Worm (Caenorhabditis elegans) whole organism, young adult: Measurements from ENCODE around the gene F37C12.14.

Source experiments
- F23B12.7 ChIP-seq: sonication (generic microtip); optimal IDR thresholded peaks from 2 replicates; lab custom pipeline; 2017; ENCODE audit warnings: missing genetic modification characterization, mild to moderate bottlenecking, missing compliant biosample characterization, antibody characterized with exemption, moderate library complexity; ENCODE audit not compliant: insufficient read depth
- K11D2.4 ChIP-seq: fragments of 200-800 bp; sonication (Bioruptor generic); IDR thresholded peaks from 2 replicates; pipeline ENCODE4 v1.3.6; 2022; ENCODE audit warnings: missing genetic modification reagents, missing genetic modification characterization, missing compliant biosample characterization
- K12H6.12 ChIP-seq: fragments of 200-800 bp; sonication (Bioruptor generic); optimal IDR thresholded peaks from 2 replicates; lab custom pipeline; 2018; ENCODE audit warnings: mild to moderate bottlenecking, missing genetic modification characterization, missing compliant biosample characterization
- Y53G8AR.9 ChIP-seq: fragments of 200-800 bp; sonication (Bioruptor generic); conservative IDR thresholded peaks from 2 replicates; pipeline ENCODE4 v1.3.6; 2022; ENCODE audit warnings: missing genetic modification reagents, missing genetic modification characterization, missing compliant biosample characterization
- Y56A3A.18 ChIP-seq: fragments of 200-800 bp; sonication (Bioruptor generic); IDR thresholded peaks from 2 replicates; pipeline ENCODE4 v1.3.6; 2022; ENCODE audit warnings: missing genetic modification reagents, missing genetic modification characterization, missing compliant biosample characterization
- Y67H2A.10 ChIP-seq: fragments of 200-800 bp; sonication (Bioruptor generic); conservative IDR thresholded peaks from 2 replicates; pipeline ENCODE4 v1.3.6; 2022; ENCODE audit warnings: missing genetic modification reagents, missing genetic modification characterization, missing compliant biosample characterization
- atf-7 ChIP-seq: sonication (generic microtip); optimal IDR thresholded peaks from 2 replicates; lab custom pipeline; 2017; ENCODE audit warnings: mild to moderate bottlenecking, missing genetic modification characterization, missing compliant biosample characterization
- athp-1 ChIP-seq: sonication (generic microtip); optimal IDR thresholded peaks from 2 replicates; lab custom pipeline; 2017; ENCODE audit warnings: mild to moderate bottlenecking, missing genetic modification characterization, missing compliant biosample characterization
- attf-3 ChIP-seq: fragments of 200-800 bp; sonication (Bioruptor generic); conservative IDR thresholded peaks from 2 replicates; pipeline ENCODE4 v1.3.6; 2022; ENCODE audit warnings: missing genetic modification reagents, missing genetic modification characterization, missing compliant biosample characterization
- attf-5 ChIP-seq: fragments of 200-800 bp; sonication (Bioruptor generic); optimal IDR thresholded peaks from 2 replicates; lab custom pipeline; 2018; ENCODE audit warnings: mild to moderate bottlenecking, missing genetic modification characterization, missing compliant biosample characterization
- cebp-1 ChIP-seq, 2 experiments: fragments of 200-800 bp in 1 of 2; sonication (Bioruptor generic) in 1 of 2; sonication (generic microtip) in 1 of 2; IDR thresholded peaks in 1 of 2; optimal IDR thresholded peaks in 1 of 2; 2 replicates each; pipeline versions ENCODE4 v1.3.6 to Lab custom; 2017 to 2022; ENCODE audit warnings: missing compliant biosample characterization in 2 of 2, missing genetic modification characterization in 2 of 2, mild to moderate bottlenecking in 1 of 2, missing genetic modification reagents in 1 of 2, moderate library complexity in 1 of 2
- ceh-27 ChIP-seq: fragments of 200-800 bp; sonication (Bioruptor generic); optimal IDR thresholded peaks from 2 replicates; lab custom pipeline; 2018; ENCODE audit warnings: mild to moderate bottlenecking, missing genetic modification characterization, moderate library complexity, missing compliant biosample characterization
- ceh-58 ChIP-seq: fragments of 200-800 bp; sonication (Bioruptor generic); IDR thresholded peaks from 2 replicates; pipeline ENCODE4 v1.3.6; 2022; ENCODE audit warnings: missing genetic modification characterization, missing compliant biosample characterization
- ceh-91 ChIP-seq: fragments of 200-800 bp; sonication (Bioruptor generic); IDR thresholded peaks from 2 replicates; pipeline ENCODE4 v1.3.6; 2022; ENCODE audit warnings: missing genetic modification reagents, missing genetic modification characterization, missing compliant biosample characterization
- dox-1 ChIP-seq: fragments of 200-800 bp; sonication (Bioruptor generic); IDR thresholded peaks from 2 replicates; pipeline ENCODE4 v1.3.6; 2022; ENCODE audit warnings: missing genetic modification reagents, missing genetic modification characterization, missing compliant biosample characterization
- ekl-4 ChIP-seq: fragments of 200-800 bp; sonication (Bioruptor generic); IDR thresholded peaks from 2 replicates; pipeline ENCODE4 v1.3.6; 2022; ENCODE audit warnings: missing genetic modification reagents, missing genetic modification characterization, missing compliant biosample characterization
- hlh-26 ChIP-seq: fragments of 200-800 bp; sonication (Bioruptor generic); conservative IDR thresholded peaks from 2 replicates; pipeline ENCODE4 v1.3.6; 2022; ENCODE audit warnings: missing genetic modification reagents, missing genetic modification characterization, missing compliant biosample characterization
- hmg-1.2 ChIP-seq: fragments of 200-800 bp; sonication (Bioruptor generic); IDR thresholded peaks from 2 replicates; pipeline ENCODE4 v1.3.6; 2022; ENCODE audit warnings: missing genetic modification reagents, missing genetic modification characterization, missing compliant biosample characterization
- let-607 ChIP-seq, 2 experiments: fragments of 200-800 bp in 1 of 2; sonication (Bioruptor generic) in 1 of 2; sonication (generic microtip) in 1 of 2; optimal IDR thresholded peaks; 2 replicates each; lab custom pipeline; 2016 to 2018; ENCODE audit warnings: mild to moderate bottlenecking in 2 of 2, missing compliant biosample characterization in 2 of 2, missing genetic modification characterization in 2 of 2, moderate library complexity in 2 of 2, missing genotype in 1 of 2
- lin-26 ChIP-seq: fragments of 200-800 bp; sonication (Bioruptor generic); IDR thresholded peaks from 2 replicates; pipeline ENCODE4 v1.3.6; 2022; ENCODE audit warnings: missing genetic modification reagents, missing genetic modification characterization, missing compliant biosample characterization
- lin-35 ChIP-seq, 3 experiments: fragments of 150-350 bp in 2 of 3; sonication (generic microtip) in 1 of 3; optimal IDR thresholded peaks; 2 replicates each; lab custom pipeline; 2014 to 2018; ENCODE audit warnings: missing biosample characterization in 3 of 3, missing genetic modification characterization in 3 of 3, missing genetic modification reagents in 3 of 3
- lin-54 ChIP-seq: fragments of 200-800 bp; sonication (Bioruptor generic); optimal IDR thresholded peaks from 2 replicates; lab custom pipeline; 2018; ENCODE audit warnings: mild to moderate bottlenecking, missing genetic modification characterization, missing compliant biosample characterization
- madf-10 ChIP-seq: sonication (generic microtip); optimal IDR thresholded peaks from 2 replicates; lab custom pipeline; 2016; ENCODE audit warnings: mild to moderate bottlenecking, missing genetic modification characterization, missing compliant biosample characterization
- madf-3 ChIP-seq: fragments of 200-800 bp; sonication (Bioruptor generic); IDR thresholded peaks from 2 replicates; pipeline ENCODE4 v1.3.6; 2022; ENCODE audit warnings: missing genetic modification reagents, missing genetic modification characterization, missing compliant biosample characterization
- madf-6 ChIP-seq: fragments of 200-800 bp; sonication (Bioruptor generic); IDR thresholded peaks from 2 replicates; pipeline ENCODE4 v1.3.6; 2022; ENCODE audit warnings: missing genetic modification reagents, missing genetic modification characterization, missing compliant biosample characterization
- mcd-1 ChIP-seq: fragments of 200-800 bp; sonication (Bioruptor generic); IDR thresholded peaks from 2 replicates; pipeline ENCODE4 v1.3.6; 2022; ENCODE audit warnings: missing genetic modification reagents, missing genetic modification characterization, missing compliant biosample characterization
- nfya-1 ChIP-seq: sonication (generic microtip); optimal IDR thresholded peaks from 2 replicates; lab custom pipeline; 2017; ENCODE audit warnings: antibody characterized with exemption, missing compliant biosample characterization, missing genetic modification characterization, borderline replicate concordance; ENCODE audit not compliant: insufficient read depth
- nfyb-1 ChIP-seq: fragments of 200-800 bp; sonication (Bioruptor generic); IDR thresholded peaks from 2 replicates; pipeline ENCODE4 v1.3.6; 2022; ENCODE audit warnings: missing genetic modification reagents, missing genetic modification characterization, missing compliant biosample characterization
- pbrm-1 ChIP-seq: fragments of 200-800 bp; sonication (Bioruptor generic); IDR thresholded peaks from 2 replicates; pipeline ENCODE4 v1.3.6; 2022; ENCODE audit warnings: missing genetic modification reagents, missing genetic modification characterization, missing compliant biosample characterization
- pha-4 ChIP-seq: fragments of 150-350 bp; sonication (generic microtip); optimal IDR thresholded peaks from 2 replicates; lab custom pipeline; 2014; ENCODE audit warnings: missing biosample characterization, missing genetic modification reagents, missing genetic modification characterization
- repo-1 ChIP-seq: sonication (generic microtip); optimal IDR thresholded peaks from 2 replicates; lab custom pipeline; 2017; ENCODE audit warnings: mild to moderate bottlenecking, missing genetic modification characterization, missing compliant biosample characterization
- rpc-1 ChIP-seq, 2 experiments: fragments of 150-350 bp in 1 of 2; sonication (generic microtip) in 1 of 2; optimal IDR thresholded peaks; 2 replicates each; lab custom pipeline; 2014 to 2018; ENCODE audit warnings: missing biosample characterization in 1 of 2, missing genetic modification characterization in 1 of 2, missing genetic modification reagents in 1 of 2, missing genotype in 1 of 2
- snpc-4 ChIP-seq, 5 experiments: fragments of 150-350 bp in 1 of 5; sonication (generic microtip) in 4 of 5; optimal IDR thresholded peaks; 2 replicates each; lab custom pipeline; 2014 to 2018; ENCODE audit warnings: missing genetic modification characterization in 5 of 5, missing biosample characterization in 3 of 5, antibody characterized with exemption in 2 of 5, mild to moderate bottlenecking in 2 of 5, missing compliant biosample characterization in 2 of 5, missing genotype in 2 of 5, moderate library complexity in 2 of 5, missing genetic modification reagents in 1 of 5
- sptf-2 ChIP-seq: fragments of 200-800 bp; sonication (Bioruptor generic); optimal IDR thresholded peaks from 2 replicates; lab custom pipeline; 2018; ENCODE audit warnings: mild to moderate bottlenecking, missing genetic modification characterization, missing compliant biosample characterization
- tbp1 ChIP-seq: fragments of 200-800 bp; sonication (Bioruptor generic); optimal IDR thresholded peaks from 2 replicates; lab custom pipeline; 2018; ENCODE audit warnings: mild to moderate bottlenecking, missing genetic modification characterization, missing compliant biosample characterization
- tlf-1 ChIP-seq: fragments of 200-800 bp; sonication (Bioruptor generic); optimal IDR thresholded peaks from 2 replicates; lab custom pipeline; 2018; ENCODE audit warnings: mild to moderate bottlenecking, missing genetic modification characterization, missing compliant biosample characterization
- unc-130 ChIP-seq: sonication (generic microtip); optimal IDR thresholded peaks from 2 replicates; lab custom pipeline; 2016; ENCODE audit warnings: missing genetic modification reagents, missing genetic modification characterization, missing compliant biosample characterization
- ztf-18 ChIP-seq: sonication (generic microtip); optimal IDR thresholded peaks from 2 replicates; lab custom pipeline; 2016; ENCODE audit warnings: missing genotype, mild to moderate bottlenecking, missing genetic modification characterization, missing compliant biosample characterization
- ztf-22 ChIP-seq: fragments of 200-800 bp; sonication (Bioruptor generic); optimal IDR thresholded peaks from 2 replicates; lab custom pipeline; 2018; ENCODE audit warnings: mild to moderate bottlenecking, missing genetic modification characterization, moderate library complexity, missing compliant biosample characterization
- ztf-25 ChIP-seq: fragments of 200-800 bp; sonication (Bioruptor generic); IDR thresholded peaks from 2 replicates; pipeline ENCODE4 v1.3.6; 2022; ENCODE audit warnings: missing genetic modification reagents, missing genetic modification characterization, missing compliant biosample characterization
- ztf-26 ChIP-seq: sonication (generic microtip); optimal IDR thresholded peaks from 2 replicates; lab custom pipeline; 2017; ENCODE audit warnings: missing genetic modification characterization, missing compliant biosample characterization

F37C12.14 gene

ce11 chrIII:7180613-7181012, 4.8 kb downstream of the F37C12.14 start, which contains the start of gene ndab-2 (continued):
- TF ChIP-seq rpc-1 (optimal IDR thresholded peaks at IDR 0.05; lab: Kevin White, UChicago) (no peak), rpc-1 (tag; optimal IDR thresholded peaks at IDR 0.05; lab: Kevin White, UChicago) (no peak), ceh-58 (GFP tag; lab: Robert Waterston, UW) (0 out of 2 replicates have a peak, but pooled peaks have one; percentile 28), snpc-4 (GFP tag; optimal IDR thresholded peaks at IDR 0.05; lab: Kevin White, UChicago) (no peak), snpc-4 (tag; optimal IDR thresholded peaks at IDR 0.05; lab: Kevin White, UChicago) (peak in 1 of 4 experiments; percentile 5), tbp1 (peak; percentile 29), mcd-1 (GFP tag; lab: Robert Waterston, UW) (peak; percentile 47; the same call in 1 of the 2 replicates), ztf-18 (peak; percentile 13), madf-3 (GFP tag; lab: Robert Waterston, UW) (peak; percentile 87), repo-1 (peak; percentile 52), Y56A3A.18 (GFP tag; lab: Robert Waterston, UW) (peak; percentile 75), lin-26 (peak; percentile 62; the same call in 1 of the 2 replicates), ztf-25 (GFP tag; lab: Robert Waterston, UW) (peak; percentile 52; the same call in 1 of the 2 replicates), tlf-1 (GFP tag; lab: Kevin White, UChicago) (peak; percentile 60), ceh-91 (GFP tag; lab: Robert Waterston, UW) (no peak)

ce11 chrIII:7179538-7180301, 5.7 kb downstream of the F37C12.14 start, which contains the start of the genes rps-14 and rpl-36:
TSS of gene rps-14 (minus strand) at chrIII:7179588.
TSS of gene rpl-36 (plus strand) at chrIII:7180251.
- TF ChIP-seq nfya-1 (tag; lab: Kevin White, UChicago) (no peak), nfyb-1 (GFP tag; lab: Robert Waterston, UW) (0 out of 2 replicates have a peak, but pooled peaks have one; percentile 47), lin-54 (GFP tag; lab: Kevin White, UChicago) (peak; percentile 81), cebp-1 (GFP tag; IDR thresholded peaks at IDR 0.05; lab: Robert Waterston, UW) (no peak), cebp-1 (tag; optimal IDR thresholded peaks at IDR 0.05; lab: Kevin White, UChicago) (peak; percentile 77), unc-130 (GFP tag; lab: Kevin White, UChicago) (no peak), sptf-2 (no peak), F23B12.7 (tag; lab: Kevin White, UChicago) (peak; percentile 96), Y53G8AR.9 (0 out of 2 replicates have a peak, but pooled peaks have one; percentile 28), ztf-26 (tag; lab: Kevin White, UChicago) (peak; percentile 32), snpc-4 (GFP tag; optimal IDR thresholded peaks at IDR 0.05; lab: Kevin White, UChicago) (no peak), snpc-4 (tag; optimal IDR thresholded peaks at IDR 0.05; lab: Kevin White, UChicago) (peak; percentile 47 to 73 (median 57)), madf-6 (GFP tag; lab: Robert Waterston, UW) (peak; percentile 70), pha-4 (peak; percentile 89), K12H6.12 (tag; lab: Kevin White, UChicago) (peak; percentile 47), repo-1 (no peak), lin-35 (GFP tag; optimal IDR thresholded peaks at IDR 0.05; lab: Kevin White, UChicago) (peak in 1 of 3 experiments; percentile 86), pbrm-1 (peak; percentile 69), madf-10 (tag; lab: Kevin White, UChicago) (peak; percentile 2), attf-5 (peak; percentile 60), ztf-22 (GFP tag; lab: Kevin White, UChicago) (no peak), athp-1 (tag; lab: Kevin White, UChicago) (no peak), tlf-1 (GFP tag; lab: Kevin White, UChicago) (peak; percentile 82), ceh-27 (peak; percentile 61), K11D2.4 (GFP tag; lab: Robert Waterston, UW) (0 out of 2 replicates have a peak, but pooled peaks have one; percentile 34), let-607 (tag; optimal IDR thresholded peaks at IDR 0.05; lab: Kevin White, UChicago) (peak in 1 of 2 experiments; percentile 45), Y67H2A.10 (GFP tag; lab: Robert Waterston, UW) (peak; percentile 23; the same call in 1 of the 2 replicates), ekl-4 (peak; percentile 36; the same call in 1 of the 2 replicates), ztf-18 (peak; percentile 1), hlh-26 (no peak), hmg-1.2 (GFP tag; lab: Robert Waterston, UW) (peak; percentile 87), atf-7 (tag; lab: Kevin White, UChicago) (no peak), attf-3 (GFP tag; lab: Robert Waterston, UW) (peak; percentile 72), dox-1 (GFP tag; lab: Robert Waterston, UW) (peak; percentile 41; the same call in 1 of the 2 replicates), tbp1 (peak; percentile 62)
